Fruit fly (Drosophila melanogaster) whole organism, embryonic: Measurements from ENCODE around the gene mio.

ENCODE experiments used
- B-H2 ChIP-seq: fragments of 200-800 bp; sonication (Bioruptor generic); optimal IDR thresholded peaks from 2 replicates; lab custom pipeline; 2018; ENCODE audit warnings: missing biosample characterization, mild to moderate bottlenecking, missing genetic modification characterization
- Bdp1 ChIP-seq: fragments of 200-800 bp; sonication (Bioruptor generic); optimal IDR thresholded peaks from 3 replicates; lab custom pipeline; 2016; ENCODE audit warnings: missing biosample characterization, missing genetic modification characterization
- CG10274 ChIP-seq: fragments of 200-800 bp; sonication (Bioruptor generic); optimal IDR thresholded peaks from 3 replicates; lab custom pipeline; 2017; ENCODE audit warnings: missing biosample characterization, mild to moderate bottlenecking, missing genetic modification characterization
- CG10366 ChIP-seq: fragments of 200-800 bp; sonication (Bioruptor generic); IDR thresholded peaks from 2 replicates; pipeline ENCODE4 v1.3.6; 2022; ENCODE audit warnings: missing biosample characterization, missing genetic modification characterization
- CG10565 ChIP-seq: fragments of 200-800 bp; sonication (Bioruptor generic); optimal IDR thresholded peaks from 3 replicates; lab custom pipeline; 2016; ENCODE audit warnings: missing biosample characterization, mild to moderate bottlenecking, missing genetic modification characterization
- CG11398 ChIP-seq: fragments of 200-800 bp; sonication (Bioruptor generic); optimal IDR thresholded peaks from 2 replicates; lab custom pipeline; 2016; ENCODE audit warnings: missing biosample characterization, missing genetic modification characterization
- CG12659 ChIP-seq: fragments of 200-800 bp; sonication (Bioruptor generic); optimal IDR thresholded peaks from 3 replicates; lab custom pipeline; 2017; ENCODE audit warnings: mild to moderate bottlenecking, missing biosample characterization, missing genetic modification reagents, missing genetic modification characterization
- CG12744 ChIP-seq: fragments of 200-800 bp; sonication (Bioruptor generic); optimal IDR thresholded peaks from 2 replicates; lab custom pipeline; 2016; ENCODE audit warnings: missing biosample characterization, missing genetic modification characterization
- CG13296 ChIP-seq: fragments of 200-800 bp; sonication (Bioruptor generic); optimal IDR thresholded peaks from 3 replicates; lab custom pipeline; 2018; ENCODE audit warnings: missing biosample characterization, mild to moderate bottlenecking, missing genetic modification characterization
- CG14441 ChIP-seq: fragments of 200-800 bp; sonication (Bioruptor generic); IDR thresholded peaks from 2 replicates; pipeline ENCODE4 v1.3.6; 2022; ENCODE audit warnings: missing biosample characterization, missing genetic modification characterization
- CG15514 ChIP-seq: fragments of 200-800 bp; sonication (Bioruptor generic); optimal IDR thresholded peaks from 3 replicates; lab custom pipeline; 2017; ENCODE audit warnings: missing biosample characterization, missing genetic modification characterization, mild to moderate bottlenecking, moderate library complexity, missing genetic modification reagents
- CG1602 ChIP-seq: fragments of 200-800 bp; sonication (Bioruptor generic); optimal IDR thresholded peaks from 3 replicates; lab custom pipeline; 2016; ENCODE audit warnings: missing biosample characterization, missing genetic modification characterization
- CG17385 ChIP-seq: fragments of 200-800 bp; sonication (Bioruptor generic); optimal IDR thresholded peaks from 3 replicates; lab custom pipeline; 2018; ENCODE audit warnings: missing biosample characterization, mild to moderate bottlenecking, missing genetic modification characterization
- CG18476 ChIP-seq: fragments of 200-800 bp; sonication (Bioruptor generic); optimal IDR thresholded peaks from 2 replicates; lab custom pipeline; 2016; ENCODE audit warnings: missing biosample characterization, mild to moderate bottlenecking, missing genetic modification characterization
- CG2199 ChIP-seq: fragments of 200-800 bp; sonication (Bioruptor generic); IDR thresholded peaks from 3 replicates; pipeline ENCODE4 v1.3.6; 2022; ENCODE audit warnings: missing biosample characterization, missing genetic modification characterization
- CG31365 ChIP-seq: fragments of 200-800 bp; sonication (Bioruptor generic); optimal IDR thresholded peaks from 2 replicates; lab custom pipeline; 2018; ENCODE audit warnings: missing biosample characterization, mild to moderate bottlenecking, missing genetic modification characterization
- CG32532 ChIP-seq: fragments of 200-800 bp; sonication (Bioruptor generic); IDR thresholded peaks from 2 replicates; pipeline ENCODE4 v1.3.6; 2022; ENCODE audit warnings: missing biosample characterization, missing genetic modification characterization
- CG3726 ChIP-seq: fragments of 200-800 bp; sonication (Bioruptor generic); IDR thresholded peaks from 3 replicates; pipeline ENCODE4, ENCODE4 v1.3.6; 2022; ENCODE audit warnings: missing biosample characterization, missing genetic modification characterization
- CG42726 ChIP-seq: fragments of 200-800 bp; sonication (Bioruptor generic); IDR thresholded peaks from 2 replicates; pipeline ENCODE4 v1.3.6; 2022; ENCODE audit warnings: missing biosample characterization, missing genetic modification characterization; ENCODE audit not compliant: partially characterized antibody
- CG4424 ChIP-seq: fragments of 200-800 bp; sonication (Bioruptor generic); optimal IDR thresholded peaks from 3 replicates; lab custom pipeline; 2016; ENCODE audit warnings: missing biosample characterization, missing genetic modification characterization
- CG6854 ChIP-seq: fragments of 200-800 bp; sonication (Bioruptor generic); optimal IDR thresholded peaks from 3 replicates; lab custom pipeline; 2017; ENCODE audit warnings: missing biosample characterization, mild to moderate bottlenecking, missing genetic modification characterization
- CG7357 ChIP-seq: fragments of 200-800 bp; sonication (Bioruptor generic); IDR thresholded peaks from 3 replicates; pipeline ENCODE4 v1.3.6; 2022; ENCODE audit warnings: missing biosample characterization, missing genetic modification characterization
- CG7987 ChIP-seq: fragments of 200-800 bp; sonication (Bioruptor generic); optimal IDR thresholded peaks from 2 replicates; lab custom pipeline; 2018; ENCODE audit warnings: missing biosample characterization, mild to moderate bottlenecking, missing genetic modification characterization, moderate library complexity
- CG8765 ChIP-seq: fragments of 200-800 bp; sonication (Bioruptor generic); IDR thresholded peaks from 2 replicates; pipeline ENCODE4 v1.3.6; 2022; ENCODE audit warnings: missing biosample characterization, missing genetic modification characterization
- CG8944 ChIP-seq: fragments of 200-800 bp; sonication (Bioruptor generic); optimal IDR thresholded peaks from 3 replicates; lab custom pipeline; 2016; ENCODE audit warnings: missing biosample characterization, missing genetic modification characterization
- CG9797 ChIP-seq: fragments of 200-800 bp; sonication (Bioruptor generic); optimal IDR thresholded peaks from 3 replicates; lab custom pipeline; 2018; ENCODE audit warnings: missing biosample characterization, mild to moderate bottlenecking, missing genetic modification characterization
- CHES-1-like ChIP-seq: fragments of 200-800 bp; sonication (Bioruptor generic); optimal IDR thresholded peaks from 2 replicates; lab custom pipeline; 2016; ENCODE audit warnings: missing biosample characterization, missing genetic modification characterization
- Camta ChIP-seq: fragments of 200-800 bp; sonication (Bioruptor generic); optimal IDR thresholded peaks from 2 replicates; lab custom pipeline; 2016; ENCODE audit warnings: missing biosample characterization, missing genetic modification characterization
- Dfd ChIP-seq, 2 experiments: fragments of >200 bp; optimal IDR thresholded peaks; 2 replicates each; lab custom pipeline; 2017; ENCODE audit warnings: missing biosample characterization in 2 of 2, missing genetic modification characterization in 2 of 2
- Doc3 ChIP-seq: fragments of 200-800 bp; sonication (Bioruptor generic); IDR thresholded peaks from 3 replicates; pipeline ENCODE4 v1.3.6; 2022; ENCODE audit warnings: missing biosample characterization, missing genetic modification characterization; ENCODE audit not compliant: partially characterized antibody
- Ets65A ChIP-seq: fragments of 200-800 bp; sonication (Bioruptor generic); peaks from one replicate; lab custom pipeline; 2016; ENCODE audit warnings: missing biosample characterization, missing genetic modification characterization
- Fer1 ChIP-seq: fragments of 200-800 bp; sonication (Bioruptor generic); optimal IDR thresholded peaks from 2 replicates; lab custom pipeline; 2017; ENCODE audit warnings: missing biosample characterization, mild to moderate bottlenecking, missing genetic modification characterization
- Fer3 ChIP-seq: fragments of 200-800 bp; sonication (Bioruptor generic); optimal IDR thresholded peaks from 2 replicates; lab custom pipeline; 2018; ENCODE audit warnings: missing biosample characterization, mild to moderate bottlenecking, missing genetic modification characterization, moderate library complexity
- H15 ChIP-seq: fragments of 200-800 bp; sonication (Bioruptor generic); IDR thresholded peaks from 3 replicates; pipeline ENCODE4 v1.3.6; 2022; ENCODE audit warnings: missing biosample characterization, missing genetic modification characterization
- Hmr ChIP-seq: fragments of 200-800 bp; sonication (Bioruptor generic); optimal IDR thresholded peaks from 3 replicates; lab custom pipeline; 2017; ENCODE audit warnings: mild to moderate bottlenecking, missing biosample characterization, missing genetic modification reagents, missing genetic modification characterization
- Hsf ChIP-seq: fragments of 200-800 bp; sonication (Bioruptor generic); optimal IDR thresholded peaks from 3 replicates; lab custom pipeline; 2016; ENCODE audit warnings: missing biosample characterization, missing genetic modification characterization
- Med ChIP-seq: fragments of 200-800 bp; sonication (Bioruptor generic); peaks from one replicate; lab custom pipeline; 2016; ENCODE audit warnings: missing biosample characterization, missing genetic modification characterization, mild to moderate bottlenecking, inconsistent platforms, moderate library complexity
- NFAT ChIP-seq: fragments of 200-800 bp; sonication (Bioruptor generic); IDR thresholded peaks from 2 replicates; pipeline ENCODE4 v1.3.6; 2022; ENCODE audit warnings: missing biosample characterization, missing genetic modification characterization
- Sox102F ChIP-seq: fragments of 200-800 bp; sonication (Bioruptor generic); optimal IDR thresholded peaks from 2 replicates; lab custom pipeline; 2018; ENCODE audit warnings: missing biosample characterization, mild to moderate bottlenecking, missing genetic modification characterization, moderate library complexity
- al ChIP-seq: fragments of 200-800 bp; sonication (Bioruptor generic); IDR thresholded peaks from 2 replicates; pipeline ENCODE4 v1.3.6; 2022; ENCODE audit warnings: missing biosample characterization, missing genetic modification characterization
- caup ChIP-seq: fragments of 200-800 bp; sonication (Bioruptor generic); optimal IDR thresholded peaks from 3 replicates; lab custom pipeline; 2017; ENCODE audit warnings: missing biosample characterization, mild to moderate bottlenecking, missing genetic modification characterization, moderate library complexity; ENCODE audit not compliant: severe bottlenecking
- cg ChIP-seq: fragments of 200-800 bp; sonication (Bioruptor generic); optimal IDR thresholded peaks from 3 replicates; lab custom pipeline; 2019; ENCODE audit warnings: missing biosample characterization, mild to moderate bottlenecking, missing genetic modification characterization, moderate library complexity
- fd96Cb ChIP-seq: fragments of 200-800 bp; sonication (Bioruptor generic); optimal IDR thresholded peaks from 2 replicates; lab custom pipeline; 2018; ENCODE audit warnings: missing biosample characterization, mild to moderate bottlenecking, missing genetic modification characterization, moderate library complexity
- grau ChIP-seq: fragments of 200-800 bp; optimal IDR thresholded peaks from 3 replicates; lab custom pipeline; 2019; ENCODE audit warnings: missing biosample characterization, mild to moderate bottlenecking, missing genetic modification characterization, moderate library complexity
- gsb-n ChIP-seq: fragments of 200-800 bp; sonication (Bioruptor generic); optimal IDR thresholded peaks from 3 replicates; lab custom pipeline; 2018; ENCODE audit warnings: missing biosample characterization, mild to moderate bottlenecking, missing genetic modification characterization
- jing ChIP-seq: fragments of 200-800 bp; sonication (Bioruptor generic); optimal IDR thresholded peaks from 2 replicates; lab custom pipeline; 2018; ENCODE audit warnings: missing biosample characterization, mild to moderate bottlenecking, missing genetic modification characterization
- kni ChIP-seq: fragments of 200-800 bp; sonication (Bioruptor generic); optimal IDR thresholded peaks from 3 replicates; lab custom pipeline; 2017; ENCODE audit warnings: mild to moderate bottlenecking, missing biosample characterization, missing genetic modification reagents, missing genetic modification characterization
- peb ChIP-seq: fragments of 200-800 bp; sonication (Bioruptor generic); IDR thresholded peaks from 2 replicates; pipeline ENCODE4 v1.3.6; 2022; ENCODE audit warnings: missing biosample characterization, missing genetic modification characterization
- pfk ChIP-seq: fragments of 200-800 bp; sonication (Bioruptor generic); optimal IDR thresholded peaks from 2 replicates; lab custom pipeline; 2018; ENCODE audit warnings: missing biosample characterization, mild to moderate bottlenecking, missing genetic modification characterization, moderate library complexity
- psq ChIP-seq: fragments of 200-800 bp; sonication (Bioruptor generic); optimal IDR thresholded peaks from 2 replicates; lab custom pipeline; 2017; ENCODE audit warnings: missing biosample characterization, missing genetic modification characterization
- row ChIP-seq: fragments of 200-800 bp; sonication (Bioruptor generic); IDR thresholded peaks from 3 replicates; pipeline ENCODE4 v1.3.6; 2022; ENCODE audit warnings: missing biosample characterization, missing genetic modification characterization
- wor ChIP-seq: fragments of 200-800 bp; sonication (Bioruptor generic); IDR thresholded peaks from 2 replicates; pipeline ENCODE4 v1.3.6; 2022; ENCODE audit warnings: missing biosample characterization, missing genetic modification characterization

The mio gene

DNA sequence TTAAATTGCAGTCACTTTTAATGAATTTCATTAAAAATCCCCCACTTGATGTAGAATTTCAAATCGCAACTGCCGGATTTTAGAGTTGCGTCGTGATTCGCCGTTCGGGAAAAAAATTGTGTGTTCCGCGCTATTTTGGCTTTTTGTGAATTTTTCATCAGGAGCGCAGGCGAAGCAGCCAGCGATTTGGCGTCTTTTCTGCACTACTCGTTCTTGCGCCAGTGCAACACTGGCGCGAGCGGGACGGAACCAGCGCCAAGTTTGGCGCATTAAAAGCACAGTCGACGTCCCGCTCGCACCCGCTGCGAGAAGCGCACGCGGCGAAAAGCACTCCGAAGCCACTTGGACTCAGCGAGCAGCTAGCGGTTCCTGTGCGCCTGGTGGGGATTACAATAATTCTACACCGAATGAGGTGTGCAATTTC, 23.7 kb upstream of the mio start (continued):
- TF ChIP-seq caup (GFP tag; lab: Kevin White, UChicago) (peak; percentile 53), psq (no peak), wor (GFP tag; lab: Robert Waterston, UW) (no peak), NFAT (GFP tag; lab: Robert Waterston, UW) (no peak), CG17385 (GFP tag; lab: Kevin White, UChicago) (peak; percentile 62), CG12659 (peak; percentile 86), Doc3 (GFP tag; lab: Robert Waterston, UW) (no peak), CG6854 (GFP tag; lab: Kevin White, UChicago) (peak; percentile 53), CG14441 (GFP tag; lab: Robert Waterston, UW) (no peak), CG42726 (GFP tag; lab: Robert Waterston, UW) (no peak), Fer3 (tag; lab: Kevin White, UChicago) (peak; percentile 28), gsb-n (tag; lab: Kevin White, UChicago) (peak; percentile 38), CG15514 (GFP tag; lab: Kevin White, UChicago) (peak; percentile 91), Bdp1 (GFP tag; lab: Kevin White, UChicago) (peak; percentile 4), CG1602 (GFP tag; lab: Kevin White, UChicago) (no peak), CG7357 (GFP tag; lab: Robert Waterston, UW) (no peak), Med (GFP tag; lab: Kevin White, UChicago) (peak; percentile 88), H15 (GFP tag; lab: Robert Waterston, UW) (no peak), fd96Cb (tag; lab: Kevin White, UChicago) (no peak), CG13296 (GFP tag; lab: Kevin White, UChicago) (peak; percentile 59), CHES-1-like (peak; percentile 3), jing (GFP tag; lab: Kevin White, UChicago) (no peak), grau (peak; percentile 47), Camta (GFP tag; lab: Kevin White, UChicago) (no peak), CG12744 (peak; percentile 46), Hmr (peak; percentile 97), CG2199 (GFP tag; lab: Robert Waterston, UW) (no peak), Sox102F (GFP tag; lab: Kevin White, UChicago) (no peak), CG3726 (no peak), CG31365 (tag; lab: Kevin White, UChicago) (peak; percentile 52), Fer1 (GFP tag; lab: Kevin White, UChicago) (peak; percentile 75), CG4424 (GFP tag; lab: Kevin White, UChicago) (no peak), CG10565 (GFP tag; lab: Kevin White, UChicago) (no peak), CG32532 (GFP tag; lab: Robert Waterston, UW) (no peak), Ets65A (no peak), CG11398 (GFP tag; lab: Kevin White, UChicago) (peak; percentile 29), CG8944 (GFP tag; lab: Kevin White, UChicago) (no peak), pfk (peak; percentile 40), CG10366 (GFP tag; lab: Robert Waterston, UW) (no peak), CG8765 (GFP tag; lab: Robert Waterston, UW) (no peak), B-H2 (peak; percentile 78), Hsf (GFP tag; lab: Kevin White, UChicago) (peak; percentile 9), CG7987 (GFP tag; lab: Kevin White, UChicago) (peak; percentile 70), CG9797 (GFP tag; lab: Kevin White, UChicago) (peak; percentile 17), row (GFP tag; lab: Robert Waterston, UW) (no peak), al (GFP tag; lab: Robert Waterston, UW) (no peak), CG18476 (GFP tag; lab: Kevin White, UChicago) (no peak), kni (GFP tag; lab: Kevin White, UChicago) (peak; percentile 87), CG10274 (no peak), peb (GFP tag; lab: Robert Waterston, UW) (no peak), Dfd (GFP tag; optimal IDR thresholded peaks at IDR 0.05; lab: Kevin White, UChicago) (no peak), cg (GFP tag; lab: Kevin White, UChicago) (peak; percentile 38)
